Fruit fly (Drosophila melanogaster) whole organism, embryonic: ENCODE measurements around the gene CG12171.

Experiments used
- ATbp ChIP-seq: fragments of 200-800 bp; sonication (Bioruptor generic); optimal IDR thresholded peaks from 2 replicates; lab custom pipeline; 2017; ENCODE audit warnings: missing biosample characterization, mild to moderate bottlenecking, missing genetic modification characterization, missing genetic modification reagents
- Ada2b ChIP-seq: fragments of 200-800 bp; sonication (Bioruptor generic); IDR thresholded peaks from 2 replicates; pipeline ENCODE4 v1.3.6; 2022; ENCODE audit warnings: missing biosample characterization, missing genetic modification characterization
- Adf1 ChIP-seq: fragments of 200-800 bp; sonication (Bioruptor generic); IDR thresholded peaks from 2 replicates; pipeline ENCODE4 v1.3.6; 2022; ENCODE audit warnings: missing biosample characterization, missing genetic modification characterization
- CG10209 ChIP-seq: fragments of 200-800 bp; sonication (Bioruptor generic); optimal IDR thresholded peaks from 3 replicates; lab custom pipeline; 2017; ENCODE audit warnings: missing biosample characterization, mild to moderate bottlenecking, missing genetic modification characterization, missing genetic modification reagents
- CG1024 ChIP-seq: fragments of 200-800 bp; sonication (Bioruptor generic); IDR thresholded peaks from 2 replicates; pipeline ENCODE4 v1.3.6; 2022; ENCODE audit warnings: missing biosample characterization, missing genetic modification characterization
- CG11504 ChIP-seq: fragments of 200-800 bp; sonication (Bioruptor generic); optimal IDR thresholded peaks from 3 replicates; lab custom pipeline; 2019; ENCODE audit warnings: missing biosample characterization, mild to moderate bottlenecking, missing genetic modification characterization, moderate library complexity
- CG11560 ChIP-seq: fragments of 200-800 bp; sonication (Bioruptor generic); IDR thresholded peaks from 3 replicates; pipeline ENCODE4 v1.3.6; 2022; ENCODE audit warnings: missing biosample characterization, missing genetic modification characterization
- CG11696 ChIP-seq: fragments of 200-800 bp; sonication (Bioruptor generic); IDR thresholded peaks from 2 replicates; pipeline ENCODE4 v1.3.6; 2022; ENCODE audit warnings: missing biosample characterization, missing genetic modification characterization
- CG12769 ChIP-seq: fragments of 200-800 bp; sonication (Bioruptor generic); optimal IDR thresholded peaks from 2 replicates; lab custom pipeline; 2019; ENCODE audit warnings: missing biosample characterization, mild to moderate bottlenecking, missing genetic modification characterization, moderate library complexity
- CG13296 ChIP-seq: fragments of 200-800 bp; sonication (Bioruptor generic); optimal IDR thresholded peaks from 3 replicates; lab custom pipeline; 2018; ENCODE audit warnings: missing biosample characterization, mild to moderate bottlenecking, missing genetic modification characterization
- CG14860 ChIP-seq: fragments of 200-800 bp; sonication (Bioruptor generic); IDR thresholded peaks from 3 replicates; pipeline ENCODE4 v1.3.6; 2022; ENCODE audit warnings: missing biosample characterization, missing genetic modification characterization; ENCODE audit not compliant: partially characterized antibody
- CG1647 ChIP-seq: fragments of 200-800 bp; sonication (Bioruptor generic); optimal IDR thresholded peaks from 3 replicates; lab custom pipeline; 2016; ENCODE audit warnings: missing biosample characterization, missing genetic modification characterization
- CG16863 ChIP-seq: fragments of 200-800 bp; sonication (Bioruptor generic); optimal IDR thresholded peaks from 3 replicates; lab custom pipeline; 2016; ENCODE audit warnings: missing biosample characterization, missing genetic modification characterization
- CG17912 ChIP-seq: fragments of 200-800 bp; sonication (Bioruptor generic); optimal IDR thresholded peaks from 2 replicates; lab custom pipeline; 2018; ENCODE audit warnings: missing biosample characterization, mild to moderate bottlenecking, missing genetic modification characterization
- CG2678 ChIP-seq: fragments of 200-800 bp; sonication (Bioruptor generic); optimal IDR thresholded peaks from 3 replicates; lab custom pipeline; 2019; ENCODE audit warnings: missing biosample characterization, mild to moderate bottlenecking, missing genetic modification characterization, moderate library complexity
- CG2712 ChIP-seq: fragments of 200-800 bp; optimal IDR thresholded peaks from 3 replicates; lab custom pipeline; 2019; ENCODE audit warnings: missing biosample characterization, mild to moderate bottlenecking, missing genetic modification characterization, moderate library complexity
- CG3838 ChIP-seq: fragments of 200-800 bp; sonication (Bioruptor generic); optimal IDR thresholded peaks from 3 replicates; lab custom pipeline; 2016; ENCODE audit warnings: missing biosample characterization, missing genetic modification characterization
- CG4282 ChIP-seq: fragments of 200-800 bp; sonication (Bioruptor generic); optimal IDR thresholded peaks from 2 replicates; lab custom pipeline; 2016; ENCODE audit warnings: missing biosample characterization, missing genetic modification characterization
- CG6272 ChIP-seq: fragments of 200-800 bp; sonication (Bioruptor generic); IDR thresholded peaks from 2 replicates; pipeline ENCODE4 v1.3.6; 2022; ENCODE audit warnings: missing biosample characterization, missing genetic modification characterization
- D19B ChIP-seq: fragments of 200-800 bp; sonication (Bioruptor generic); optimal IDR thresholded peaks from 2 replicates; lab custom pipeline; 2017; ENCODE audit warnings: missing biosample characterization, mild to moderate bottlenecking, missing genetic modification characterization
- Deaf1 ChIP-seq: fragments of 200-800 bp; optimal IDR thresholded peaks from 3 replicates; lab custom pipeline; 2019; ENCODE audit warnings: missing biosample characterization, mild to moderate bottlenecking, missing genetic modification characterization, moderate library complexity
- Fer3 ChIP-seq: fragments of 200-800 bp; sonication (Bioruptor generic); optimal IDR thresholded peaks from 2 replicates; lab custom pipeline; 2018; ENCODE audit warnings: missing biosample characterization, mild to moderate bottlenecking, missing genetic modification characterization, moderate library complexity
- HmgD ChIP-seq: fragments of 200-800 bp; sonication (Bioruptor generic); optimal IDR thresholded peaks from 3 replicates; lab custom pipeline; 2016; ENCODE audit warnings: missing biosample characterization, missing genetic modification characterization
- Hmr ChIP-seq: fragments of 200-800 bp; sonication (Bioruptor generic); optimal IDR thresholded peaks from 3 replicates; lab custom pipeline; 2017; ENCODE audit warnings: mild to moderate bottlenecking, missing biosample characterization, missing genetic modification reagents, missing genetic modification characterization
- Hsf ChIP-seq: fragments of 200-800 bp; sonication (Bioruptor generic); optimal IDR thresholded peaks from 3 replicates; lab custom pipeline; 2016; ENCODE audit warnings: missing biosample characterization, missing genetic modification characterization
- Lhr ChIP-seq: fragments of 200-800 bp; sonication (Bioruptor generic); optimal IDR thresholded peaks from 3 replicates; lab custom pipeline; 2017; ENCODE audit warnings: mild to moderate bottlenecking, missing biosample characterization, missing genetic modification reagents, missing genetic modification characterization
- Meics ChIP-seq: fragments of 200-800 bp; sonication (Bioruptor generic); optimal IDR thresholded peaks from 2 replicates; lab custom pipeline; 2017; ENCODE audit warnings: missing biosample characterization, mild to moderate bottlenecking, missing genetic modification characterization
- Mrtf ChIP-seq: fragments of 200-800 bp; sonication (Bioruptor generic); IDR thresholded peaks from 3 replicates; pipeline ENCODE4 v1.3.6; 2022; ENCODE audit warnings: missing biosample characterization, missing genetic modification characterization
- Pdp1 ChIP-seq, 2 experiments: fragments of 200-800 bp; sonication (Bioruptor generic); optimal IDR thresholded peaks; 3 replicates each; lab custom pipeline; 2016; ENCODE audit warnings: missing biosample characterization in 2 of 2, missing genetic modification characterization in 2 of 2, mild to moderate bottlenecking in 1 of 2, moderate library complexity in 1 of 2
- YL-1 ChIP-seq: fragments of 200-800 bp; sonication (Bioruptor generic); optimal IDR thresholded peaks from 3 replicates; lab custom pipeline; 2017; ENCODE audit warnings: missing biosample characterization, mild to moderate bottlenecking, missing genetic modification characterization
- bigmax ChIP-seq: fragments of 200-800 bp; sonication (Bioruptor generic); optimal IDR thresholded peaks from 2 replicates; lab custom pipeline; 2018; ENCODE audit warnings: missing biosample characterization, mild to moderate bottlenecking, missing genetic modification characterization
- crc ChIP-seq: fragments of 200-800 bp; sonication (Bioruptor generic); optimal IDR thresholded peaks from 2 replicates; lab custom pipeline; 2016; ENCODE audit warnings: missing biosample characterization, missing genetic modification characterization
- ftz-f1 ChIP-seq: fragments of 200-800 bp; sonication (Bioruptor generic); optimal IDR thresholded peaks from 2 replicates; lab custom pipeline; 2016; ENCODE audit warnings: missing biosample characterization, missing genetic modification characterization
- gcm ChIP-seq: fragments of 200-800 bp; sonication (Bioruptor generic); optimal IDR thresholded peaks from 2 replicates; lab custom pipeline; 2019; ENCODE audit warnings: missing biosample characterization, mild to moderate bottlenecking, missing genetic modification characterization, moderate library complexity
- gfzf ChIP-seq: fragments of 200-800 bp; sonication (Bioruptor generic); optimal IDR thresholded peaks from 2 replicates; lab custom pipeline; 2016; ENCODE audit warnings: missing biosample characterization, mild to moderate bottlenecking, missing genetic modification characterization, moderate library complexity
- grau ChIP-seq: fragments of 200-800 bp; optimal IDR thresholded peaks from 3 replicates; lab custom pipeline; 2019; ENCODE audit warnings: missing biosample characterization, mild to moderate bottlenecking, missing genetic modification characterization, moderate library complexity
- gro ChIP-seq: fragments of 200-800 bp; sonication (Bioruptor generic); optimal IDR thresholded peaks from 2 replicates; lab custom pipeline; 2016; ENCODE audit warnings: missing biosample characterization, missing genetic modification characterization
- h ChIP-seq: fragments of >200 bp; optimal IDR thresholded peaks from 2 replicates; lab custom pipeline; 2017
- kah ChIP-seq: fragments of 200-800 bp; sonication (Bioruptor generic); optimal IDR thresholded peaks from 2 replicates; lab custom pipeline; 2018; ENCODE audit warnings: missing biosample characterization, mild to moderate bottlenecking, missing genetic modification characterization
- luna ChIP-seq: fragments of 200-800 bp; sonication (Bioruptor generic); optimal IDR thresholded peaks from 2 replicates; lab custom pipeline; 2016; ENCODE audit warnings: missing biosample characterization, missing genetic modification characterization
- onecut ChIP-seq: fragments of 200-800 bp; sonication (Bioruptor generic); IDR thresholded peaks from 2 replicates; pipeline ENCODE4 v1.3.6; 2022; ENCODE audit warnings: missing biosample characterization, missing genetic modification characterization
- pfk ChIP-seq: fragments of 200-800 bp; sonication (Bioruptor generic); optimal IDR thresholded peaks from 2 replicates; lab custom pipeline; 2018; ENCODE audit warnings: missing biosample characterization, mild to moderate bottlenecking, missing genetic modification characterization, moderate library complexity
- psq ChIP-seq: fragments of 200-800 bp; sonication (Bioruptor generic); optimal IDR thresholded peaks from 2 replicates; lab custom pipeline; 2017; ENCODE audit warnings: missing biosample characterization, missing genetic modification characterization
- repo ChIP-seq: fragments of 200-800 bp; sonication (Bioruptor generic); optimal IDR thresholded peaks from 2 replicates; lab custom pipeline; 2016; ENCODE audit warnings: missing biosample characterization, missing genetic modification characterization
- run ChIP-seq: fragments of 200-800 bp; sonication (Bioruptor generic); optimal IDR thresholded peaks from 3 replicates; lab custom pipeline; 2018; ENCODE audit warnings: missing biosample characterization, mild to moderate bottlenecking, missing genetic modification characterization
- sob ChIP-seq: fragments of 200-800 bp; sonication (Bioruptor generic); IDR thresholded peaks from 2 replicates; pipeline ENCODE4 v1.3.6; 2022; ENCODE audit warnings: missing biosample characterization, missing genetic modification characterization
- stwl ChIP-seq: fragments of 200-800 bp; sonication (Bioruptor generic); optimal IDR thresholded peaks from 3 replicates; lab custom pipeline; 2018; ENCODE audit warnings: missing biosample characterization, mild to moderate bottlenecking, missing genetic modification characterization, moderate library complexity
- twi ChIP-seq: fragments of 200-800 bp; optimal IDR thresholded peaks from 2 replicates; lab custom pipeline; 2019; ENCODE audit warnings: missing biosample characterization, mild to moderate bottlenecking, missing genetic modification characterization, moderate library complexity

CG12171 gene

dm6 chr3R:5599521-5600360 is 33.7 kb upstream of the CG12171 start (continued):
- TF ChIP-seq CG12769 (peak; percentile 24), sob (GFP tag; lab: Robert Waterston, UW) (no peak), Mrtf (no peak), pfk (GFP tag; lab: Kevin White, UChicago) (peak; percentile 3), D19B (no peak), gcm (GFP tag; lab: Kevin White, UChicago) (no peak), gfzf (GFP tag; lab: Kevin White, UChicago) (peak; percentile 58), Ada2b (GFP tag; lab: Robert Waterston, UW) (no peak), repo (no peak), CG4282 (GFP tag; lab: Kevin White, UChicago) (peak; percentile 43), CG17912 (GFP tag; lab: Kevin White, UChicago) (peak; percentile 61), h (lab: Kevin White, UChicago) (no peak), CG2712 (peak; percentile 27), Hsf (GFP tag; lab: Kevin White, UChicago) (no peak), CG3838 (GFP tag; lab: Kevin White, UChicago) (no peak), stwl (peak; percentile 21)
- TF ChIP-seq, all 482 proteins: peak for 29

dm6 chr3R:5600361-5601043 is 32.9 kb upstream of the CG12171 start:
- TF ChIP-seq CG6272 (GFP tag; lab: Robert Waterston, UW) (no peak), ATbp (GFP tag; lab: Kevin White, UChicago) (no peak), kah (GFP tag; lab: Kevin White, UChicago) (peak; percentile 46), luna (GFP tag; lab: Kevin White, UChicago) (peak; percentile 13), CG1024 (no peak), CG14860 (GFP tag; lab: Robert Waterston, UW) (no peak), run (tag; lab: Kevin White, UChicago) (no peak), CG10209 (GFP tag; lab: Kevin White, UChicago) (no peak), HmgD (GFP tag; lab: Kevin White, UChicago) (no peak), gro (GFP tag; lab: Kevin White, UChicago) (peak; percentile 49), Fer3 (peak; percentile 18), CG12769 (peak; percentile 97), CG13296 (GFP tag; lab: Kevin White, UChicago) (peak; percentile 33), crc (GFP tag; lab: Kevin White, UChicago) (no peak), CG11560 (tag; lab: Robert Waterston, UW) (no peak), CG11504 (tag; lab: Kevin White, UChicago) (no peak), grau (no peak), CG16863 (no peak), Pdp1 (GFP tag; optimal IDR thresholded peaks at IDR 0.05; lab: Kevin White, UChicago) (peak in 1 of 2 experiments; percentile 82), Meics (peak; percentile 57), onecut (GFP tag; lab: Robert Waterston, UW) (peak; percentile 16; the same call in 1 of the 2 replicates), Deaf1 (tag; lab: Kevin White, UChicago) (peak; percentile 100), twi (tag; lab: Kevin White, UChicago) (peak; percentile 42), CG1647 (GFP tag; lab: Kevin White, UChicago) (no peak), Lhr (no peak), D19B (no peak), ftz-f1 (GFP tag; lab: Kevin White, UChicago) (peak; percentile 78), bigmax (GFP tag; lab: Kevin White, UChicago) (peak; percentile 94), CG11696 (GFP tag; lab: Robert Waterston, UW) (no peak), Hmr (GFP tag; lab: Kevin White, UChicago) (peak; percentile 9), CG2678 (tag; lab: Kevin White, UChicago) (peak; percentile 30), Adf1 (GFP tag; lab: Robert Waterston, UW) (no peak), psq (GFP tag; lab: Kevin White, UChicago) (peak; percentile 95), YL-1 (peak; percentile 84)
